Worm (Caenorhabditis elegans) whole organism, late embryonic: ENCODE data around the gene Y82E9BR.6.

Experiments
- C38D4.7 ChIP-seq: fragments of 200-800 bp; sonication (Bioruptor generic); optimal IDR thresholded peaks from 2 replicates; lab custom pipeline; 2018; ENCODE audit warnings: mild to moderate bottlenecking, missing genetic modification characterization, moderate library complexity, missing compliant biosample characterization
- ama-1 ChIP-seq: fragments of 150-350 bp; optimal IDR thresholded peaks from 2 replicates; lab custom pipeline; 2014
- che-1 ChIP-seq: sonication (generic microtip); optimal IDR thresholded peaks from 2 replicates; lab custom pipeline; 2016; ENCODE audit warnings: mild to moderate bottlenecking, missing genetic modification characterization, missing compliant biosample characterization
- hlh-6 ChIP-seq: sonication (generic microtip); optimal IDR thresholded peaks from 2 replicates; lab custom pipeline; 2016; ENCODE audit warnings: missing genotype, missing genetic modification characterization, missing compliant biosample characterization
- npax-4 ChIP-seq: sonication (generic microtip); optimal IDR thresholded peaks from 2 replicates; lab custom pipeline; 2016; ENCODE audit warnings: missing genetic modification characterization, missing compliant biosample characterization
- pat-9 ChIP-seq: fragments of 200-800 bp; sonication (Bioruptor generic); optimal IDR thresholded peaks from 2 replicates; lab custom pipeline; 2018; ENCODE audit warnings: mild to moderate bottlenecking, missing genetic modification characterization, moderate library complexity, missing compliant biosample characterization
- pros-1 ChIP-seq: fragments of 150-350 bp; optimal IDR thresholded peaks from 2 replicates; lab custom pipeline; 2014; ENCODE audit warnings: missing biosample characterization, missing genetic modification reagents, missing genetic modification characterization

DNA sequence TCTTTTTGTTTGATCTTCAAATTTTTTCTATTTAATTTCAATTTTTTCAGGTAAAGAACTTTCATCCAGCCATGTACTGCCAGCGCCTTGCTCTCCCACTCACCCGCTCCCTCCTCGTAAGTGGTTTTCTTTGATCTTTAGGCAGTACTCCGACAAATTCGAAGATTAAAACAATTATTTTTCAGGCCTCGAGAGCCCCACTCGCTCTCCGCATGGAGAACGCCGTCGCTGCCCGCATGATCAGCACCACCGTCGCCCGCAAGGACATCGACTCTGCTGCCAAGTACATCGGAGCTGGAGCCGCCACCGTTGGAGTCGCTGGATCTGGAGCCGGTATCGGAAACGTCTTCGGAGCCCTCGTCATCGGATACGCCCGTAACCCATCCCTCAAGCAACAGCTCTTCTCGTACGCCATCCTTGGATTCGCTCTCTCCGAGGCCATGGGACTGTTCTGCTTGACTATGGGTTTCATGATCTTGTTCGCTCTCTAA is 38.2 kb downstream of the Y82E9BR.6 start, which contains the start of gene Y82E9BR.3:
- TF ChIP-seq hlh-6 (tag; lab: Kevin White, UChicago) (no peak), pros-1 (tag; lab: Kevin White, UChicago) (no peak), che-1 (tag; lab: Kevin White, UChicago) (no peak), npax-4 (no peak), ama-1 (lab: Kevin White, UChicago) (no peak), C38D4.7 (no peak), pat-9 (no peak)
